Fruit fly (Drosophila melanogaster): Measurements from ENCODE around the gene CASK.

dm6 chr3R:21740766-21741350 is 81.6 kb downstream of the CASK start:
- TF ChIP-seq CG8944 (GFP tag; optimal IDR thresholded peaks at IDR 0.05): no peak
- TF ChIP-seq Hr39 (optimal IDR thresholded peaks at IDR 0.05): no peak
- no peak for TF ChIP-seq CG16815 (GFP tag; optimal IDR thresholded peaks at IDR 0.05)
- TF ChIP-seq GATAe (GFP tag; conservative IDR thresholded peaks at IDR 0.05): peak; percentile 50; the same call in 1 of the 2 replicates
- no peak for TF ChIP-seq Lhr (GFP tag; optimal IDR thresholded peaks at IDR 0.05)
- TF ChIP-seq CG6272 (GFP tag; IDR thresholded peaks at IDR 0.05): no peak
- TF ChIP-seq CG9215 (GFP tag; IDR thresholded peaks at IDR 0.05): no peak
- no peak for TF ChIP-seq Asciz (GFP tag; optimal IDR thresholded peaks at IDR 0.05)
- TF ChIP-seq Sox102F (GFP tag; optimal IDR thresholded peaks at IDR 0.05): no peak
- no peak for TF ChIP-seq Vsx1 (GFP tag; optimal IDR thresholded peaks at IDR 0.05)
- TF ChIP-seq eve (GFP tag; optimal IDR thresholded peaks at IDR 0.05): no peak
- no peak for TF ChIP-seq CG18011 (GFP tag; optimal IDR thresholded peaks at IDR 0.05)
- no peak for TF ChIP-seq h (optimal IDR thresholded peaks at IDR 0.05)
